Worm (Caenorhabditis elegans): ENCODE results near the gene F28A10.4.

Gene F28A10.4

DNA sequence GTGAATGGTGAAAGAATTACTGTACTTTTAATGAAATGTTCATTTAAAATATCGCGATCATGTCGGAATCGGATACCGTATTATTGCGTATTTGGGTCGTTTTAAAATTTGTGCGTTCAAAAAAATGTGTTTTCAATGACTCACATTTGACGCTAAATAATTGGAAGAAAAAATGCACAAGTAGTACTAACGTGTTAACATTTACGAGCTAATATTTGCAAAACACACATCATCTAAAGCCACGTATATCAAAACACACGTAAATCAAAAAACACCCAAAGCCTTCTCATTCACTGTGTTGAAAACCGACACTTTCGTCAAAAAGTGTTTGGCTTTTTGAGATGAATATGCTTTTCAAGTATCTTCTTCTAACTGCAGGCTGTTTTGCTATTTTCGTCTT is 18.6 kb upstream of the F28A10.4 start, which contains the start of gene F28A10.1:
Gene F28A10.1 (plus strand): TSS at position 301 of the 400 bp plus-strand sequence.
- TF ChIP-seq lin-39 (tag; optimal IDR thresholded peaks at IDR 0.05) (no peak), mef-2 (tag; optimal IDR thresholded peaks at IDR 0.05) (no peak), nhr-77 (tag; optimal IDR thresholded peaks at IDR 0.05) (no peak), C04F5.9 (tag; optimal IDR thresholded peaks at IDR 0.05) (no peak), nhr-84 (tag; optimal IDR thresholded peaks at IDR 0.05) (no peak), ztf-11 (tag; optimal IDR thresholded peaks at IDR 0.05) (no peak), efl-1 (optimal IDR thresholded peaks at IDR 0.05) (no peak), efl-1 (GFP tag; optimal IDR thresholded peaks at IDR 0.05 in 1 of 2) (no peak), fkh-10 (GFP tag; optimal IDR thresholded peaks at IDR 0.05) (no peak), ztf-4 (tag; optimal IDR thresholded peaks at IDR 0.05) (no peak), ceh-8 (GFP tag; optimal IDR thresholded peaks at IDR 0.05) (no peak)

DNA sequence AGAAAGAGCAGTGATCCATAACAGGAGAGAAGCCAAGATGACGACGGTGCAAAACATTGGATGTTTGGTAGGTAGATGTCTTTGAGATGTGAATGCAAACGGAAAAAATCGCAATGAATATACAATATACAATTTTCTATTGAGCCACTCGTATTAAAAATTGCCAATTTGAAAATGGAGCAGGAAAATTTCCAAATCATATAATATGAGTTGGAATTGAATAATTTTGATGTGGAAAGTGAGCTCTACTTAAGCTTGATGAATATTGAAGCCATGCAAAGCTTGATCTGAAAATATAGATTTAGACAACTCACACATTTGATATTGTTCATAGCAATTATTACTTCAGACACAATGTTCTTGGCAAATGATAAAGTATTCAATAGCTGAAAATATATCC is 5.7 kb upstream of the F28A10.4 start, which contains the start of gene F28A10.8:
Gene F28A10.8 (minus strand): TSS at position 101 of the 400 bp plus-strand sequence.
- TF ChIP-seq egl-13 (tag; optimal IDR thresholded peaks at IDR 0.05) (no peak), egl-27 (tag; optimal IDR thresholded peaks at IDR 0.05) (no peak), blmp-1 (tag; optimal IDR thresholded peaks at IDR 0.05) (no peak), nhr-90 (tag; optimal IDR thresholded peaks at IDR 0.05; ENCODE audit: poor library complexity) (no peak), lin-13 (GFP tag; optimal IDR thresholded peaks at IDR 0.05) (no peak), mef-2 (tag; optimal IDR thresholded peaks at IDR 0.05) (no peak), nhr-84 (tag; optimal IDR thresholded peaks at IDR 0.05) (no peak), dpl-1 (GFP tag; optimal IDR thresholded peaks at IDR 0.05) (no peak), ceh-63 (GFP tag; optimal IDR thresholded peaks at IDR 0.05) (no peak), snpc-4 (tag; optimal IDR thresholded peaks at IDR 0.05) (no peak), zag-1 (tag; optimal IDR thresholded peaks at IDR 0.05) (no peak), ztf-11 (tag; optimal IDR thresholded peaks at IDR 0.05) (no peak), nhr-77 (tag; optimal IDR thresholded peaks at IDR 0.05) (no peak), ces-1 (GFP tag; optimal IDR thresholded peaks at IDR 0.05) (no peak)

DNA sequence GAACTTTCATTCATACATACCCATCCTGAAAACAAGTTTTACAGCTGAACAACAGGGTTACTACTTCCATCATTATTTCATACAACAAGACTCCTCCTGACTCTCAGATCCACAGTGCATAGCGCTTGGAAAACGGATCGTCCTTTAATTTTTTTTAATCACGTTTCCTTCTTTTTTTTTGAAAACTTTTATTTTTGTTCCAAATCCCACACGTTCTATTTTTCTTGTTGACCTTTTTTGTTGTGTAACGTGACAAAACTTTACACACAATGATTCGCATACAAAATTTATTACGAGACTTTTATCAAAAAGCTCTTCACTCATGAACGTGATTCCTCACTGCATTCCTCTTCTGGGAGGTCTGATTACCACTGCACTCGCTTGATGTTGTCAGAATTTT is 3.9 kb upstream of the F28A10.4 start, which contains the start of gene clc-33:
Gene clc-33 (plus strand): TSS at position 301 of the 400 bp plus-strand sequence.
- TF ChIP-seq C34B4.2 (tag; optimal IDR thresholded peaks at IDR 0.05) (no peak), lsy-2 (tag; optimal IDR thresholded peaks at IDR 0.05) (no peak), irx-1 (tag; optimal IDR thresholded peaks at IDR 0.05) (no peak), ceh-88 (GFP tag; IDR thresholded peaks at IDR 0.05) (no peak), sup-37 (GFP tag; optimal IDR thresholded peaks at IDR 0.05) (no peak), unc-86 (tag; optimal IDR thresholded peaks at IDR 0.05) (no peak), pqm-1 (tag; optimal IDR thresholded peaks at IDR 0.05) (no peak), lin-14 (GFP tag; optimal IDR thresholded peaks at IDR 0.05) (no peak), dpl-1 (GFP tag; optimal IDR thresholded peaks at IDR 0.05) (no peak), unc-98 (GFP tag; IDR thresholded peaks at IDR 0.05) (no peak), rnt-1 (tag; optimal IDR thresholded peaks at IDR 0.05) (no peak), ztf-11 (tag; optimal IDR thresholded peaks at IDR 0.05) (no peak), xbp-1 (tag; optimal IDR thresholded peaks at IDR 0.05) (no peak)

DNA sequence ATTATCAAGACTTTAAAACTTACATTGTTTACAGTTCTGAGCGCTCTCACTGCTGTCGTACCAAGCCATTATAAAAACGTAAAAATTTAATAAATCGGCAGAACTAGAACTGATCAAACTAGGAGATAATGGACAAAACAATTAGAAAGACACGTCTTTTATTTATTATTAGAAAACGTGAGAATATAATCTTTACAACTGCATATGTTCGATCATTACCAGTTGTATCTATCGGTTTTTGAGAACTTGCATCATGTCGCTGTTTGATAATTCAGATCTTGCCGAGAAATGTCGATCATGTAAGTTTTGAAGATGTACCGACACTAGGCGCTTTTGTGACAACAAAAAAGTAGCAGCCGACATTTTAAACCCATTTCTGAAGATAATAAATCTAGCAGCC is 1.5 kb downstream of the F28A10.4 start, which contains the start of gene F28A10.7:
Gene F28A10.7 (minus strand): TSS at position 101 of the 400 bp plus-strand sequence.
- TF ChIP-seq mdl-1 (tag; optimal IDR thresholded peaks at IDR 0.05) = no peak
- no peak for TF ChIP-seq dpl-1 (GFP tag; optimal IDR thresholded peaks at IDR 0.05)
- TF ChIP-seq grh-1 (GFP tag; IDR thresholded peaks at IDR 0.05) = no peak
- no peak for TF ChIP-seq mab-9 (GFP tag; IDR thresholded peaks at IDR 0.05)
- no peak for TF ChIP-seq egl-27 (tag; optimal IDR thresholded peaks at IDR 0.05)
- TF ChIP-seq unc-86 (tag; optimal IDR thresholded peaks at IDR 0.05) = no peak
- no peak for TF ChIP-seq ceh-63 (GFP tag; optimal IDR thresholded peaks at IDR 0.05)
- TF ChIP-seq snpc-4 (tag; optimal IDR thresholded peaks at IDR 0.05) = no peak
- no peak for TF ChIP-seq sup-37 (GFP tag; optimal IDR thresholded peaks at IDR 0.05)
- no peak for TF ChIP-seq ceh-90 (tag; optimal IDR thresholded peaks at IDR 0.05)
- TF ChIP-seq ces-1 (GFP tag; optimal IDR thresholded peaks at IDR 0.05) = no peak

Measured in whole organism, L1 larva.